Worm (Caenorhabditis elegans): ENCODE results near the gene Y116A8C.27.

DNA sequence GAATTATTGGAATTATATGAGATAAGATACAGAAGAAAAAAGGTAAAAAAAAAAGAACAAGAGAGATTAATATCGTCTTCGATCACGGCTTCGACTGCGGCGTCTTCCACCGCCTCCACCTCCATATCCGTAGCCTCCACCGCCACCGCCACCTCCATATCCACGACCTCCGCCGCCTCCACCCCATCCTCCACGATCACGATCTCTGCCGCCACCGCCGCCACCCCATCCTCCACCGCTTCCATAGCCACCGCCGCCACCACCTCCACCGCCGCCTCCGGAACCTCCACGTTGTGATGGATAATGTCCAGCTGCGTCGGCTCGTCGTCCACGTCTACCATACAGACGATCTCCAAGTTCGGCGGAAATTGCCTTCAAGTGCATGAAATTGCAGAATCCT is 20.8 kb upstream of the Y116A8C.27 start:
- TF ChIP-seq ceh-39 (tag; optimal IDR thresholded peaks at IDR 0.05) (no peak), nhr-12 (tag; optimal IDR thresholded peaks at IDR 0.05) (no peak), elt-3 (tag; optimal IDR thresholded peaks at IDR 0.05) (no peak)

Data from whole organism, mixed stage, embryonic.